Worm (Caenorhabditis elegans): ENCODE results near the gene dct-16.
A peak's percentile ranks its signal among the peaks of the same experiment; 100 is the strongest.

Gene dct-16

ce11 chrV:20476981-20477380, 21.9 kb downstream of the dct-16 start (continued):
- peak in 2 of 3 experiments; percentile 39 to 44 for TF ChIP-seq dpl-1 (GFP tag; optimal IDR thresholded peaks at IDR 0.05)
- no peak for TF ChIP-seq C34B4.2 (tag; optimal IDR thresholded peaks at IDR 0.05)
- TF ChIP-seq nhr-85 (tag) = no peak
- TF ChIP-seq lin-35 (GFP tag; optimal IDR thresholded peaks at IDR 0.05) = peak; percentile 12 to 17
- no peak for TF ChIP-seq Y116A8C.19 (tag; optimal IDR thresholded peaks at IDR 0.05; ENCODE audit: borderline replicate concordance)
- TF ChIP-seq ces-1 (GFP tag; optimal IDR thresholded peaks at IDR 0.05) = no peak
- no peak for TF ChIP-seq ama-1 (optimal IDR thresholded peaks at IDR 0.05)
- no peak for TF ChIP-seq ceh-88 (GFP tag; IDR thresholded peaks at IDR 0.05)

ce11 chrV:20476514-20476913, 22.3 kb downstream of the dct-16 start:
- TF ChIP-seq efl-1 (optimal IDR thresholded peaks at IDR 0.05) (no peak), efl-1 (GFP tag; optimal IDR thresholded peaks at IDR 0.05 in 1 of 2) (peak in 1 of 2 experiments; percentile 69), ceh-90 (tag; optimal IDR thresholded peaks at IDR 0.05) (no peak)

- peak in 1 of 2 experiments; percentile 21 for TF ChIP-seq lsy-2 (tag; optimal IDR thresholded peaks at IDR 0.05)
- no peak for TF ChIP-seq efl-1 (optimal IDR thresholded peaks at IDR 0.05)
- peak in 1 of 2 experiments; percentile 47 for TF ChIP-seq efl-1 (GFP tag; optimal IDR thresholded peaks at IDR 0.05 in 1 of 2)
- no peak for TF ChIP-seq dpl-1 (GFP tag; optimal IDR thresholded peaks at IDR 0.05)
Measured at ce11 chrV:20475830-20476229, 23.0 kb downstream of the dct-16 start, which contains the start of gene B0250.7. TSS of gene B0250.7 (minus strand) at chrV:20476061.

- TF ChIP-seq ets-5 (GFP tag; IDR thresholded peaks at IDR 0.05) = no peak
- TF ChIP-seq C16A3.4 (tag; optimal IDR thresholded peaks at IDR 0.05) = no peak
- TF ChIP-seq nhr-85 (tag) = peak; percentile 6
Measured at ce11 chrV:20475029-20475428, 23.8 kb downstream of the dct-16 start.

ce11 chrV:20470385-20470784, 28.5 kb downstream of the dct-16 start, which contains the start of gene B0250.8:
TSS of gene B0250.8 (minus strand) at chrV:20470485.
- no peak for TF ChIP-seq C34B4.2 (tag; optimal IDR thresholded peaks at IDR 0.05)
- no peak for TF ChIP-seq sup-37 (GFP tag; optimal IDR thresholded peaks at IDR 0.05)
- no peak for TF ChIP-seq lin-14 (GFP tag; optimal IDR thresholded peaks at IDR 0.05)
- TF ChIP-seq elt-2 (tag; optimal IDR thresholded peaks at IDR 0.05) = no peak
- no peak for TF ChIP-seq pag-3 (tag; optimal IDR thresholded peaks at IDR 0.05; ENCODE audit: borderline replicate concordance, insufficient read depth)

- TF ChIP-seq egl-13 (tag; optimal IDR thresholded peaks at IDR 0.05) (no peak), dsc-1 (tag; optimal IDR thresholded peaks at IDR 0.05) (no peak), nhr-237 (tag; optimal IDR thresholded peaks at IDR 0.05) (no peak), nhr-19 (GFP tag; conservative IDR thresholded peaks at IDR 0.05) (no peak), lin-14 (GFP tag; optimal IDR thresholded peaks at IDR 0.05) (no peak), lsy-2 (tag; optimal IDR thresholded peaks at IDR 0.05) (no peak), dpl-1 (GFP tag; optimal IDR thresholded peaks at IDR 0.05) (no peak), vab-15 (tag; optimal IDR thresholded peaks at IDR 0.05) (no peak), ceh-63 (GFP tag; optimal IDR thresholded peaks at IDR 0.05) (no peak)
Measured at ce11 chrV:20464778-20465177, 34.1 kb downstream of the dct-16 start.

- TF ChIP-seq ceh-88 (GFP tag; IDR thresholded peaks at IDR 0.05) (no peak), ztf-4 (tag; optimal IDR thresholded peaks at IDR 0.05) (no peak), hpl-2 (GFP tag; optimal IDR thresholded peaks at IDR 0.05) (no peak), blmp-1 (tag; optimal IDR thresholded peaks at IDR 0.05) (no peak), nhr-90 (tag; optimal IDR thresholded peaks at IDR 0.05; ENCODE audit: poor library complexity) (no peak), nhr-85 (tag) (no peak)
Measured at ce11 chrV:20460808-20461207, 38.0 kb downstream of the dct-16 start, which contains the start of gene B0250.18. TSS of gene B0250.18 (minus strand) at chrV:20460908.

- TF ChIP-seq nhr-28 (tag; optimal IDR thresholded peaks at IDR 0.05) (no peak), pag-3 (tag; optimal IDR thresholded peaks at IDR 0.05; ENCODE audit: borderline replicate concordance, insufficient read depth) (peak; percentile 10), ceh-82 (tag; optimal IDR thresholded peaks at IDR 0.05) (peak in 1 of 3 experiments; percentile 8), dsc-1 (tag; optimal IDR thresholded peaks at IDR 0.05) (peak; percentile 44), fkh-10 (GFP tag; optimal IDR thresholded peaks at IDR 0.05) (no peak)
Measured at ce11 chrV:20457155-20457554, 41.7 kb downstream of the dct-16 start.
